Worm (Caenorhabditis elegans): ENCODE data around the gene mob-3.
A peak's percentile ranks its signal among the peaks of the same experiment; 100 is the strongest.

mob-3 gene

ce11 chrIV:7402077-7402476 is 13.3 kb upstream of the mob-3 start (continued):
- TF ChIP-seq saeg-2 (GFP tag; IDR thresholded peaks at IDR 0.05) (no peak), lsy-2 (tag; optimal IDR thresholded peaks at IDR 0.05) (peak; percentile 25 to 71), T26A8.4 (GFP tag; IDR thresholded peaks at IDR 0.05) (no peak), aly-2 (tag; optimal IDR thresholded peaks at IDR 0.05) (no peak), nhr-6 (tag; optimal IDR thresholded peaks at IDR 0.05) (no peak), lim-7 (GFP tag; IDR thresholded peaks at IDR 0.05) (no peak), zfp-2 (tag; optimal IDR thresholded peaks at IDR 0.05) (no peak), egl-27 (tag; optimal IDR thresholded peaks at IDR 0.05) (no peak), F44E2.7 (GFP tag; IDR thresholded peaks at IDR 0.05) (no peak), ceh-44 (GFP tag; IDR thresholded peaks at IDR 0.05) (no peak), unc-130 (GFP tag; optimal IDR thresholded peaks at IDR 0.05) (no peak), zip-11 (GFP tag; IDR thresholded peaks at IDR 0.05) (no peak), unc-62 (GFP tag; optimal IDR thresholded peaks at IDR 0.05 in 1 of 2) (peak in 1 of 2 experiments; percentile 61), unc-62 (tag; optimal IDR thresholded peaks at IDR 0.05) (no peak), nhr-42 (GFP tag; IDR thresholded peaks at IDR 0.05) (no peak), ZK337.2 (GFP tag; IDR thresholded peaks at IDR 0.05) (no peak), sdz-12 (GFP tag; optimal IDR thresholded peaks at IDR 0.05) (no peak), mxl-2 (GFP tag; conservative IDR thresholded peaks at IDR 0.05) (no peak), cey-2 (tag; optimal IDR thresholded peaks at IDR 0.05; ENCODE audit: borderline replicate concordance, insufficient read depth) (no peak), ztf-11 (tag; optimal IDR thresholded peaks at IDR 0.05) (no peak), vab-7 (GFP tag; IDR thresholded peaks at IDR 0.05) (peak; percentile 61; the same call in 1 of the 2 replicates), hif-1 (tag; optimal IDR thresholded peaks at IDR 0.05) (peak in 1 of 2 experiments; percentile 65), ceh-28 (tag; optimal IDR thresholded peaks at IDR 0.05) (peak; percentile 56), dmd-8 (GFP tag; IDR thresholded peaks at IDR 0.05) (no peak), aha-1 (tag) (peak; percentile 97), Y48G9A.11 (GFP tag; IDR thresholded peaks at IDR 0.05) (no peak), mxl-3 (GFP tag; optimal IDR thresholded peaks at IDR 0.05) (no peak), gei-8 (GFP tag; optimal IDR thresholded peaks at IDR 0.05) (no peak), daf-12 (tag; optimal IDR thresholded peaks at IDR 0.05) (no peak), T20F7.1 (GFP tag; optimal IDR thresholded peaks at IDR 0.05) (no peak), D1046.2 (GFP tag; IDR thresholded peaks at IDR 0.05) (no peak), pqm-1 (tag; optimal IDR thresholded peaks at IDR 0.05) (no peak), mdt-29 (GFP tag; IDR thresholded peaks at IDR 0.05) (no peak), spr-3 (GFP tag; optimal IDR thresholded peaks at IDR 0.05) (no peak), nhr-41 (GFP tag; IDR thresholded peaks at IDR 0.05) (no peak), dmd-9 (GFP tag; IDR thresholded peaks at IDR 0.05) (no peak), nhr-10 (tag; optimal IDR thresholded peaks at IDR 0.05) (no peak), set-16 (GFP tag; IDR thresholded peaks at IDR 0.05) (peak; percentile 97), pha-4 (GFP tag; IDR thresholded peaks at IDR 0.05) (no peak), pha-4 (tag; optimal IDR thresholded peaks at IDR 0.05) (no peak), snpc-1.2 (GFP tag; IDR thresholded peaks at IDR 0.05) (no peak), Y75B8A.6 (GFP tag; IDR thresholded peaks at IDR 0.05) (no peak), nhr-237 (tag; optimal IDR thresholded peaks at IDR 0.05) (no peak), ces-1 (GFP tag; optimal IDR thresholded peaks at IDR 0.05) (no peak), ztf-7 (tag; optimal IDR thresholded peaks at IDR 0.05) (no peak), lin-39 (tag; optimal IDR thresholded peaks at IDR 0.05) (no peak), F10B5.3 (tag; optimal IDR thresholded peaks at IDR 0.05) (no peak), nhr-111 (GFP tag; optimal IDR thresholded peaks at IDR 0.05) (no peak), F26F4.8 (GFP tag; conservative IDR thresholded peaks at IDR 0.05) (no peak), snpc-4 (tag; optimal IDR thresholded peaks at IDR 0.05) (no peak), lin-38 (GFP tag; IDR thresholded peaks at IDR 0.05) (no peak; the same call in 1 of the 2 replicates), ceh-62 (tag; optimal IDR thresholded peaks at IDR 0.05) (no peak), hlh-11 (tag; optimal IDR thresholded peaks at IDR 0.05) (peak; percentile 74)
